Fruit fly (Drosophila melanogaster): ENCODE results near the gene Obp8a.

Obp8a gene

dm6 chrX:9201866-9202681, 12.6 kb upstream of the Obp8a start (continued):
- no peak for TF ChIP-seq eyg (GFP tag; optimal IDR thresholded peaks at IDR 0.05)
- TF ChIP-seq ftz-f1 (GFP tag; optimal IDR thresholded peaks at IDR 0.05) = no peak
- no peak for TF ChIP-seq NC2β (GFP tag; optimal IDR thresholded peaks at IDR 0.05)
- peak; percentile 79 for TF ChIP-seq CG11560 (tag; IDR thresholded peaks at IDR 0.05)
- TF ChIP-seq pum (GFP tag; optimal IDR thresholded peaks at IDR 0.05) = no peak
- TF ChIP-seq HHEX (GFP tag; optimal IDR thresholded peaks at IDR 0.05) = peak; percentile 86
- TF ChIP-seq slbo (GFP tag; IDR thresholded peaks at IDR 0.05) = peak; percentile 96
- no peak for TF ChIP-seq dm (GFP tag; optimal IDR thresholded peaks at IDR 0.05)
- no peak for TF ChIP-seq pb (GFP tag; optimal IDR thresholded peaks at IDR 0.05)
- no peak for TF ChIP-seq zen (tag; optimal IDR thresholded peaks at IDR 0.05)
- TF ChIP-seq odd (GFP tag; optimal IDR thresholded peaks at IDR 0.05) = peak; percentile 58
- no peak for TF ChIP-seq CTCF (GFP tag; optimal IDR thresholded peaks at IDR 0.05)
- TF ChIP-seq BtbVII (GFP tag; optimal IDR thresholded peaks at IDR 0.05) = peak; percentile 80
- no peak for TF ChIP-seq CG34224 (GFP tag; IDR thresholded peaks at IDR 0.05; ENCODE audit: partially characterized antibody)
- TF ChIP-seq CG17359 (tag; optimal IDR thresholded peaks at IDR 0.05) = peak; percentile 60
- TF ChIP-seq CG13287 (GFP tag; IDR thresholded peaks at IDR 0.05; ENCODE audit: partially characterized antibody) = no peak
- no peak for TF ChIP-seq gt (GFP tag; IDR thresholded peaks at IDR 0.05)
- TF ChIP-seq CG12219 (GFP tag; optimal IDR thresholded peaks at IDR 0.05) = peak; percentile 19
- TF ChIP-seq CG5245 (GFP tag; optimal IDR thresholded peaks at IDR 0.05) = no peak
- TF ChIP-seq CG12744 (GFP tag; optimal IDR thresholded peaks at IDR 0.05) = no peak
- TF ChIP-seq fru (optimal IDR thresholded peaks at IDR 0.05) = no peak
- peak; percentile 87 for TF ChIP-seq CG15514 (GFP tag; optimal IDR thresholded peaks at IDR 0.05)
- peak; percentile 34 for TF ChIP-seq CG15696 (tag; optimal IDR thresholded peaks at IDR 0.05)
- peak; percentile 32 for TF ChIP-seq CG34376 (GFP tag; optimal IDR thresholded peaks at IDR 0.05)
- no peak for TF ChIP-seq CG30020 (tag; optimal IDR thresholded peaks at IDR 0.05)
- no peak for TF ChIP-seq ab (GFP tag; optimal IDR thresholded peaks at IDR 0.05)
- no peak for TF ChIP-seq pita (GFP tag; optimal IDR thresholded peaks at IDR 0.05)
- no peak for TF ChIP-seq bigmax (GFP tag; optimal IDR thresholded peaks at IDR 0.05)
- TF ChIP-seq jigr1 (GFP tag; IDR thresholded peaks at IDR 0.05) = no peak

- no peak for TF ChIP-seq pnt (GFP tag; optimal IDR thresholded peaks at IDR 0.05)
- no peak for TF ChIP-seq usp (GFP tag; optimal IDR thresholded peaks at IDR 0.05)
- peak; percentile 25; the same call in 1 of the 2 replicates for TF ChIP-seq HLH3B (GFP tag; IDR thresholded peaks at IDR 0.05)
- TF ChIP-seq gem (tag; optimal IDR thresholded peaks at IDR 0.05) = peak; percentile 18
- peak; percentile 24 for TF ChIP-seq CG11504 (tag; optimal IDR thresholded peaks at IDR 0.05)
- peak; percentile 32; the same call in 2 of the 3 replicates for TF ChIP-seq row (GFP tag; IDR thresholded peaks at IDR 0.05)
- TF ChIP-seq D (optimal IDR thresholded peaks at IDR 0.05) = no peak
- TF ChIP-seq D (GFP tag; optimal IDR thresholded peaks at IDR 0.05) = no peak
- TF ChIP-seq Jarid2 (GFP tag; optimal IDR thresholded peaks at IDR 0.05) = no peak
These were observed 3.9 kb upstream of the Obp8a start, which contains the start of gene SmydA-9 for dm6 chrX:9210787-9211186. TSS of gene SmydA-9 (minus strand) at chrX:9210887.

dm6 chrX:9215485-9215884, 809 bp downstream of the Obp8a start, which contains the start of gene CG15368:
TSS of gene CG15368 (plus strand) at chrX:9215785.
- TF ChIP-seq vnd (GFP tag; IDR thresholded peaks at IDR 0.05; ENCODE audit: partially characterized antibody) (no peak), pfk (GFP tag; optimal IDR thresholded peaks at IDR 0.05) (no peak), CG12104 (GFP tag; optimal IDR thresholded peaks at IDR 0.05) (no peak), CG6175 (GFP tag; IDR thresholded peaks at IDR 0.05) (no peak), Meics (GFP tag; optimal IDR thresholded peaks at IDR 0.05) (no peak), vvl (GFP tag; IDR thresholded peaks at IDR 0.05) (no peak)

Data from whole organism, embryonic.